Worm (Caenorhabditis elegans) whole organism, young adult: ENCODE data around the gene ech-3.

ENCODE experiments used
- B0035.1 ChIP-seq: sonication (generic microtip); optimal IDR thresholded peaks from 2 replicates; lab custom pipeline; 2016; ENCODE audit warnings: missing genetic modification characterization, mild to moderate bottlenecking, missing compliant biosample characterization, missing genotype, missing genetic modification reagents
- C06A6.2 ChIP-seq: fragments of 200-800 bp; sonication (Bioruptor generic); conservative IDR thresholded peaks from 2 replicates; pipeline ENCODE4 v1.3.6; 2022; ENCODE audit warnings: missing genetic modification characterization, missing compliant biosample characterization
- C17E4.6 ChIP-seq: fragments of 200-800 bp; sonication (Bioruptor generic); IDR thresholded peaks from 2 replicates; pipeline ENCODE4 v1.3.6; 2022; ENCODE audit warnings: missing genetic modification reagents, missing genetic modification characterization, missing compliant biosample characterization
- F22D6.2 ChIP-seq: sonication (generic microtip); optimal IDR thresholded peaks from 2 replicates; lab custom pipeline; 2016; ENCODE audit warnings: mild to moderate bottlenecking, missing genetic modification characterization, missing compliant biosample characterization
- F39B2.1 ChIP-seq: fragments of 200-800 bp; sonication (Bioruptor generic); IDR thresholded peaks from 2 replicates; pipeline ENCODE4 v1.3.6; 2022; ENCODE audit warnings: missing genetic modification reagents, missing genetic modification characterization, missing compliant biosample characterization
- F49E8.2 ChIP-seq: sonication (generic microtip); optimal IDR thresholded peaks from 3 replicates; lab custom pipeline; 2017; ENCODE audit warnings: missing genetic modification characterization, mild to moderate bottlenecking, missing compliant biosample characterization, antibody characterized with exemption, moderate library complexity; ENCODE audit not compliant: insufficient read depth
- F52B5.7 ChIP-seq: sonication (generic microtip); optimal IDR thresholded peaks from 2 replicates; lab custom pipeline; 2016; ENCODE audit warnings: mild to moderate bottlenecking, missing genetic modification characterization, missing compliant biosample characterization
- Y56A3A.18 ChIP-seq: fragments of 200-800 bp; sonication (Bioruptor generic); IDR thresholded peaks from 2 replicates; pipeline ENCODE4 v1.3.6; 2022; ENCODE audit warnings: missing genetic modification reagents, missing genetic modification characterization, missing compliant biosample characterization
- akir-1 ChIP-seq: fragments of 200-800 bp; sonication (Bioruptor generic); optimal IDR thresholded peaks from 2 replicates; lab custom pipeline; 2018; ENCODE audit warnings: mild to moderate bottlenecking, missing genetic modification characterization, moderate library complexity, missing compliant biosample characterization
- aptf-3 ChIP-seq: fragments of 200-800 bp; sonication (Bioruptor generic); IDR thresholded peaks from 2 replicates; pipeline ENCODE4 v1.3.6; 2022; ENCODE audit warnings: missing genetic modification characterization, missing compliant biosample characterization
- athp-1 ChIP-seq: sonication (generic microtip); optimal IDR thresholded peaks from 2 replicates; lab custom pipeline; 2017; ENCODE audit warnings: mild to moderate bottlenecking, missing genetic modification characterization, missing compliant biosample characterization
- attf-5 ChIP-seq: fragments of 200-800 bp; sonication (Bioruptor generic); optimal IDR thresholded peaks from 2 replicates; lab custom pipeline; 2018; ENCODE audit warnings: mild to moderate bottlenecking, missing genetic modification characterization, missing compliant biosample characterization
- cebp-1 ChIP-seq, 2 experiments: fragments of 200-800 bp in 1 of 2; sonication (Bioruptor generic) in 1 of 2; sonication (generic microtip) in 1 of 2; IDR thresholded peaks in 1 of 2; optimal IDR thresholded peaks in 1 of 2; 2 replicates each; pipeline versions ENCODE4 v1.3.6 to Lab custom; 2017 to 2022; ENCODE audit warnings: missing compliant biosample characterization in 2 of 2, missing genetic modification characterization in 2 of 2, mild to moderate bottlenecking in 1 of 2, missing genetic modification reagents in 1 of 2, moderate library complexity in 1 of 2
- ceh-40 ChIP-seq: fragments of 200-800 bp; sonication (Bioruptor generic); IDR thresholded peaks from 2 replicates; pipeline ENCODE4 v1.3.6; 2022; ENCODE audit warnings: missing genetic modification characterization, missing compliant biosample characterization
- ceh-58 ChIP-seq: fragments of 200-800 bp; sonication (Bioruptor generic); IDR thresholded peaks from 2 replicates; pipeline ENCODE4 v1.3.6; 2022; ENCODE audit warnings: missing genetic modification characterization, missing compliant biosample characterization
- chd-7 ChIP-seq: sonication (generic microtip); optimal IDR thresholded peaks from 2 replicates; lab custom pipeline; 2016; ENCODE audit warnings: mild to moderate bottlenecking, missing genetic modification characterization, moderate library complexity, missing compliant biosample characterization
- die-1 ChIP-seq: sonication (generic microtip); optimal IDR thresholded peaks from 2 replicates; lab custom pipeline; 2016; ENCODE audit warnings: missing genotype, mild to moderate bottlenecking, missing genetic modification characterization, missing compliant biosample characterization
- dox-1 ChIP-seq: fragments of 200-800 bp; sonication (Bioruptor generic); IDR thresholded peaks from 2 replicates; pipeline ENCODE4 v1.3.6; 2022; ENCODE audit warnings: missing genetic modification reagents, missing genetic modification characterization, missing compliant biosample characterization
- egl-18 ChIP-seq: fragments of 200-800 bp; sonication (Bioruptor generic); IDR thresholded peaks from 2 replicates; pipeline ENCODE4 v1.3.6; 2022; ENCODE audit warnings: missing genetic modification reagents, missing genetic modification characterization, missing compliant biosample characterization
- egrh-3 ChIP-seq: fragments of 200-800 bp; sonication (Bioruptor generic); IDR thresholded peaks from 2 replicates; pipeline ENCODE4 v1.3.6; 2022; ENCODE audit warnings: missing genetic modification reagents, missing genetic modification characterization, missing compliant biosample characterization
- ets-4 ChIP-seq: fragments of 200-800 bp; sonication (Bioruptor generic); optimal IDR thresholded peaks from 2 replicates; lab custom pipeline; 2018; ENCODE audit warnings: mild to moderate bottlenecking, missing genetic modification characterization, missing compliant biosample characterization
- hlh-12 ChIP-seq: sonication (generic microtip); optimal IDR thresholded peaks from 2 replicates; lab custom pipeline; 2016; ENCODE audit warnings: missing genetic modification characterization, missing compliant biosample characterization
- hlh-26 ChIP-seq: fragments of 200-800 bp; sonication (Bioruptor generic); conservative IDR thresholded peaks from 2 replicates; pipeline ENCODE4 v1.3.6; 2022; ENCODE audit warnings: missing genetic modification reagents, missing genetic modification characterization, missing compliant biosample characterization
- hmg-1.2 ChIP-seq: fragments of 200-800 bp; sonication (Bioruptor generic); IDR thresholded peaks from 2 replicates; pipeline ENCODE4 v1.3.6; 2022; ENCODE audit warnings: missing genetic modification reagents, missing genetic modification characterization, missing compliant biosample characterization
- hmg-20 ChIP-seq: fragments of 200-800 bp; sonication (Bioruptor generic); IDR thresholded peaks from 2 replicates; pipeline ENCODE4 v1.3.6; 2022; ENCODE audit warnings: missing genetic modification reagents, missing genetic modification characterization, missing compliant biosample characterization
- hsf-1 ChIP-seq: fragments of 200-800 bp; sonication (Bioruptor generic); IDR thresholded peaks from 2 replicates; pipeline ENCODE4 v1.3.6; 2022; ENCODE audit warnings: missing genetic modification reagents, missing genetic modification characterization, missing compliant biosample characterization
- let-526 ChIP-seq: fragments of 200-800 bp; sonication (Bioruptor generic); IDR thresholded peaks from 2 replicates; pipeline ENCODE4 v1.3.6; 2022; ENCODE audit warnings: missing genetic modification reagents, missing genetic modification characterization, missing compliant biosample characterization
- lin-26 ChIP-seq: fragments of 200-800 bp; sonication (Bioruptor generic); IDR thresholded peaks from 2 replicates; pipeline ENCODE4 v1.3.6; 2022; ENCODE audit warnings: missing genetic modification reagents, missing genetic modification characterization, missing compliant biosample characterization
- lir-1 ChIP-seq: fragments of 200-800 bp; sonication (Bioruptor generic); conservative IDR thresholded peaks from 2 replicates; pipeline ENCODE4 v1.3.6; 2022; ENCODE audit warnings: missing genetic modification reagents, missing genetic modification characterization, missing compliant biosample characterization
- lsl-1 ChIP-seq: fragments of 200-800 bp; sonication (Bioruptor generic); optimal IDR thresholded peaks from 2 replicates; lab custom pipeline; 2018; ENCODE audit warnings: mild to moderate bottlenecking, missing genetic modification characterization, moderate library complexity, missing compliant biosample characterization
- madf-6 ChIP-seq: fragments of 200-800 bp; sonication (Bioruptor generic); IDR thresholded peaks from 2 replicates; pipeline ENCODE4 v1.3.6; 2022; ENCODE audit warnings: missing genetic modification reagents, missing genetic modification characterization, missing compliant biosample characterization
- mcd-1 ChIP-seq: fragments of 200-800 bp; sonication (Bioruptor generic); IDR thresholded peaks from 2 replicates; pipeline ENCODE4 v1.3.6; 2022; ENCODE audit warnings: missing genetic modification reagents, missing genetic modification characterization, missing compliant biosample characterization
- mes-4 ChIP-seq: sonication (generic microtip); optimal IDR thresholded peaks from 2 replicates; lab custom pipeline; 2016; ENCODE audit warnings: missing genotype, missing genetic modification characterization, missing compliant biosample characterization
- nhr-27 ChIP-seq: fragments of 200-800 bp; sonication (Bioruptor generic); optimal IDR thresholded peaks from 2 replicates; lab custom pipeline; 2018; ENCODE audit warnings: mild to moderate bottlenecking, missing genetic modification characterization, moderate library complexity, missing compliant biosample characterization
- pha-4 ChIP-seq: fragments of 150-350 bp; sonication (generic microtip); optimal IDR thresholded peaks from 2 replicates; lab custom pipeline; 2014; ENCODE audit warnings: missing biosample characterization, missing genetic modification reagents, missing genetic modification characterization
- snpc-4 ChIP-seq, 5 experiments: fragments of 150-350 bp in 1 of 5; sonication (generic microtip) in 4 of 5; optimal IDR thresholded peaks; 2 replicates each; lab custom pipeline; 2014 to 2018; ENCODE audit warnings: missing genetic modification characterization in 5 of 5, missing biosample characterization in 3 of 5, antibody characterized with exemption in 2 of 5, mild to moderate bottlenecking in 2 of 5, missing compliant biosample characterization in 2 of 5, missing genotype in 2 of 5, moderate library complexity in 2 of 5, missing genetic modification reagents in 1 of 5
- somi-1 ChIP-seq: fragments of 200-800 bp; sonication (Bioruptor generic); optimal IDR thresholded peaks from 2 replicates; lab custom pipeline; 2018; ENCODE audit warnings: mild to moderate bottlenecking, missing genetic modification characterization, missing compliant biosample characterization
- sptf-2 ChIP-seq: fragments of 200-800 bp; sonication (Bioruptor generic); optimal IDR thresholded peaks from 2 replicates; lab custom pipeline; 2018; ENCODE audit warnings: mild to moderate bottlenecking, missing genetic modification characterization, missing compliant biosample characterization
- tbx-9 ChIP-seq: sonication (generic microtip); optimal IDR thresholded peaks from 2 replicates; lab custom pipeline; 2016; ENCODE audit warnings: borderline replicate concordance, missing genetic modification characterization, inconsistent platforms, missing compliant biosample characterization
- unc-130 ChIP-seq: sonication (generic microtip); optimal IDR thresholded peaks from 2 replicates; lab custom pipeline; 2016; ENCODE audit warnings: missing genetic modification reagents, missing genetic modification characterization, missing compliant biosample characterization
- ztf-22 ChIP-seq: fragments of 200-800 bp; sonication (Bioruptor generic); optimal IDR thresholded peaks from 2 replicates; lab custom pipeline; 2018; ENCODE audit warnings: mild to moderate bottlenecking, missing genetic modification characterization, moderate library complexity, missing compliant biosample characterization
- ztf-26 ChIP-seq: sonication (generic microtip); optimal IDR thresholded peaks from 2 replicates; lab custom pipeline; 2017; ENCODE audit warnings: missing genetic modification characterization, missing compliant biosample characterization

ech-3 gene

ce11 chrV:8026343-8026742 lies 4.3 kb downstream of the ech-3 start, which contains the start of gene F43H9.4 (continued):
- TF ChIP-seq pha-4 (tag; lab: Kevin White, UChicago) (no peak), cebp-1 (GFP tag; IDR thresholded peaks at IDR 0.05; lab: Robert Waterston, UW) (no peak), cebp-1 (tag; optimal IDR thresholded peaks at IDR 0.05; lab: Kevin White, UChicago) (peak; percentile 55), Y56A3A.18 (GFP tag; lab: Robert Waterston, UW) (no peak), dox-1 (GFP tag; lab: Robert Waterston, UW) (no peak), C06A6.2 (GFP tag; lab: Robert Waterston, UW) (no peak)

- TF ChIP-seq tbx-9 (tag; lab: Kevin White, UChicago) (no peak), die-1 (tag; lab: Kevin White, UChicago) (no peak), F39B2.1 (GFP tag; lab: Robert Waterston, UW) (no peak), sptf-2 (no peak), ceh-58 (GFP tag; lab: Robert Waterston, UW) (no peak), hmg-20 (no peak), mes-4 (tag; lab: Kevin White, UChicago) (no peak), hlh-12 (tag; lab: Kevin White, UChicago) (no peak)
These were observed 5.6 kb downstream of the ech-3 start for ce11 chrV:8027429-8028142.

ce11 chrV:8028825-8029489 lies 6.9 kb downstream of the ech-3 start, which contains the start of gene oma-2:
TSS of gene oma-2 (plus strand) at chrV:8029439.
- TF ChIP-seq C17E4.6 = no peak
- peak; percentile 45 for TF ChIP-seq hmg-1.2
- no peak for TF ChIP-seq B0035.1 (tag; lab: Kevin White, UChicago)
- TF ChIP-seq ets-4 (GFP tag; lab: Kevin White, UChicago) = no peak
- TF ChIP-seq ceh-40 (GFP tag; lab: Robert Waterston, UW) = no peak
- TF ChIP-seq chd-7 (tag; lab: Kevin White, UChicago) = no peak
- no peak for TF ChIP-seq F22D6.2 (tag; lab: Kevin White, UChicago)
- no peak for TF ChIP-seq ceh-58 (GFP tag; lab: Robert Waterston, UW)
- no peak for TF ChIP-seq somi-1 (GFP tag; lab: Kevin White, UChicago)
- no peak for TF ChIP-seq ztf-22
- TF ChIP-seq snpc-4 (GFP tag; optimal IDR thresholded peaks at IDR 0.05; lab: Kevin White, UChicago) = no peak
- peak in 1 of 4 experiments; percentile 39 for TF ChIP-seq snpc-4 (tag; optimal IDR thresholded peaks at IDR 0.05; lab: Kevin White, UChicago)
- TF ChIP-seq hsf-1 (GFP tag; lab: Robert Waterston, UW) = peak; percentile 90
- no peak for TF ChIP-seq cebp-1 (GFP tag; IDR thresholded peaks at IDR 0.05; lab: Robert Waterston, UW)
- TF ChIP-seq cebp-1 (tag; optimal IDR thresholded peaks at IDR 0.05; lab: Kevin White, UChicago) = no peak
- TF ChIP-seq mcd-1 (GFP tag; lab: Robert Waterston, UW) = peak; percentile 47; the same call in 1 of the 2 replicates
- no peak for TF ChIP-seq athp-1 (tag; lab: Kevin White, UChicago)
- no peak for TF ChIP-seq unc-130 (GFP tag; lab: Kevin White, UChicago)
- TF ChIP-seq let-526 (GFP tag; lab: Robert Waterston, UW) = no peak
- no peak for TF ChIP-seq lin-26 (GFP tag; lab: Robert Waterston, UW)
- no peak for TF ChIP-seq nhr-27 (tag; lab: Kevin White, UChicago)
- TF ChIP-seq madf-6 (GFP tag; lab: Robert Waterston, UW) = peak; percentile 96
- TF ChIP-seq aptf-3 (GFP tag; lab: Robert Waterston, UW) = no peak
- no peak for TF ChIP-seq tbx-9 (tag; lab: Kevin White, UChicago)
- TF ChIP-seq ztf-26 (tag; lab: Kevin White, UChicago) = no peak
- TF ChIP-seq hlh-26 = no peak
- peak; percentile 76 for TF ChIP-seq F49E8.2 (tag; lab: Kevin White, UChicago)
- no peak for TF ChIP-seq die-1 (tag; lab: Kevin White, UChicago)
- TF ChIP-seq egrh-3 = no peak
- TF ChIP-seq akir-1 (GFP tag; lab: Kevin White, UChicago) = no peak
- TF ChIP-seq attf-5 (GFP tag; lab: Kevin White, UChicago) = no peak
- TF ChIP-seq lir-1 (GFP tag; lab: Robert Waterston, UW) = no peak
- TF ChIP-seq F52B5.7 (tag; lab: Kevin White, UChicago) = no peak
- TF ChIP-seq egl-18 (GFP tag; lab: Robert Waterston, UW) = no peak
- TF ChIP-seq lsl-1 (GFP tag; lab: Kevin White, UChicago) = peak; percentile 99
